Fruit fly (Drosophila melanogaster) whole organism, pupa: ENCODE data around the gene CG34163.

Source experiments
- CG10348 ChIP-seq: fragments of 200-800 bp; sonication (Bioruptor generic); IDR thresholded peaks from 2 replicates; pipeline ENCODE4 v1.3.6; 2022; ENCODE audit warnings: missing biosample characterization, missing genetic modification characterization
- CG12605 ChIP-seq: fragments of 200-800 bp; sonication (Bioruptor generic); IDR thresholded peaks from 2 replicates; pipeline ENCODE4 v1.3.6; 2022; ENCODE audit warnings: missing biosample characterization, missing genetic modification characterization
- CG13204 ChIP-seq: fragments of 200-800 bp; sonication (Bioruptor generic); optimal IDR thresholded peaks from 2 replicates; lab custom pipeline; 2018; ENCODE audit warnings: missing biosample characterization, mild to moderate bottlenecking, missing genetic modification characterization, moderate library complexity
- CG14655 ChIP-seq: fragments of 200-800 bp; sonication (Bioruptor generic); optimal IDR thresholded peaks from 3 replicates; lab custom pipeline; 2017; ENCODE audit warnings: mild to moderate bottlenecking, missing biosample characterization, missing genetic modification reagents, missing genetic modification characterization
- CG15710 ChIP-seq: fragments of 200-800 bp; sonication (Bioruptor generic); optimal IDR thresholded peaks from 2 replicates; lab custom pipeline; 2018; ENCODE audit warnings: missing biosample characterization, mild to moderate bottlenecking, missing genetic modification characterization, moderate library complexity
- CG17806 ChIP-seq: fragments of 200-800 bp; sonication (Bioruptor generic); optimal IDR thresholded peaks from 2 replicates; lab custom pipeline; 2018; ENCODE audit warnings: missing biosample characterization, mild to moderate bottlenecking, missing genetic modification characterization, moderate library complexity
- CG32121 ChIP-seq: fragments of 200-800 bp; sonication (Bioruptor generic); IDR thresholded peaks from 2 replicates; pipeline ENCODE4 v1.3.6; 2022; ENCODE audit warnings: missing biosample characterization, missing genetic modification characterization
- CG34367 ChIP-seq: fragments of 200-800 bp; sonication (Bioruptor generic); optimal IDR thresholded peaks from 2 replicates; lab custom pipeline; 2018; ENCODE audit warnings: missing biosample characterization, mild to moderate bottlenecking, missing genetic modification characterization
- CG4496 ChIP-seq: fragments of 200-800 bp; sonication (Bioruptor generic); IDR thresholded peaks from 3 replicates; pipeline ENCODE4 v1.3.6; 2022; ENCODE audit warnings: missing biosample characterization, missing genetic modification characterization
- CG8159 ChIP-seq: fragments of 200-800 bp; sonication (Bioruptor generic); optimal IDR thresholded peaks from 3 replicates; lab custom pipeline; 2018; ENCODE audit warnings: missing biosample characterization, mild to moderate bottlenecking, missing genetic modification characterization, moderate library complexity
- CG8301 ChIP-seq: fragments of 200-800 bp; sonication (Bioruptor generic); optimal IDR thresholded peaks from 2 replicates; lab custom pipeline; 2018; ENCODE audit warnings: missing biosample characterization, mild to moderate bottlenecking, missing genetic modification characterization
- CG9948 ChIP-seq: fragments of 200-800 bp; sonication (Bioruptor generic); optimal IDR thresholded peaks from 2 replicates; lab custom pipeline; 2018; ENCODE audit warnings: missing biosample characterization, mild to moderate bottlenecking, missing genetic modification characterization, moderate library complexity
- D1 ChIP-seq: fragments of 200-800 bp; sonication (Bioruptor generic); optimal IDR thresholded peaks from 2 replicates; lab custom pipeline; 2018; ENCODE audit warnings: missing biosample characterization, mild to moderate bottlenecking, missing genetic modification characterization, moderate library complexity
- EcR ChIP-seq: fragments of 200-800 bp; sonication (Bioruptor generic); optimal IDR thresholded peaks from 3 replicates; lab custom pipeline; 2019; ENCODE audit warnings: missing biosample characterization, missing genetic modification characterization, mild to moderate bottlenecking, moderate library complexity, missing genetic modification reagents
- Ets98B ChIP-seq: fragments of 200-800 bp; sonication (Bioruptor generic); IDR thresholded peaks from 2 replicates; pipeline ENCODE4 v1.3.6; 2022; ENCODE audit warnings: missing biosample characterization, missing genetic modification characterization
- Pif1A ChIP-seq: fragments of 200-800 bp; sonication (Bioruptor generic); optimal IDR thresholded peaks from 3 replicates; lab custom pipeline; 2016; ENCODE audit warnings: missing biosample characterization, missing genetic modification characterization
- Pif1B ChIP-seq: fragments of 200-800 bp; sonication (Bioruptor generic); optimal IDR thresholded peaks from 3 replicates; lab custom pipeline; 2016; ENCODE audit warnings: missing biosample characterization, missing genetic modification characterization
- Snoo ChIP-seq: fragments of 200-800 bp; sonication (Bioruptor generic); optimal IDR thresholded peaks from 3 replicates; lab custom pipeline; 2017; ENCODE audit warnings: missing biosample characterization, mild to moderate bottlenecking, missing genetic modification characterization, inconsistent platforms
- fd96Ca ChIP-seq: fragments of 200-800 bp; sonication (Bioruptor generic); IDR thresholded peaks from 3 replicates; pipeline ENCODE4 v1.3.6; 2022; ENCODE audit warnings: missing biosample characterization, missing genetic modification characterization
- gl ChIP-seq: fragments of 200-800 bp; sonication (Bioruptor generic); optimal IDR thresholded peaks from 2 replicates; lab custom pipeline; 2018; ENCODE audit warnings: missing biosample characterization, mild to moderate bottlenecking, missing genetic modification characterization
- rn ChIP-seq: fragments of 200-800 bp; sonication (Bioruptor generic); IDR thresholded peaks from 2 replicates; pipeline ENCODE4 v1.3.6; 2022; ENCODE audit warnings: missing biosample characterization, missing genetic modification characterization

CG34163 gene

DNA sequence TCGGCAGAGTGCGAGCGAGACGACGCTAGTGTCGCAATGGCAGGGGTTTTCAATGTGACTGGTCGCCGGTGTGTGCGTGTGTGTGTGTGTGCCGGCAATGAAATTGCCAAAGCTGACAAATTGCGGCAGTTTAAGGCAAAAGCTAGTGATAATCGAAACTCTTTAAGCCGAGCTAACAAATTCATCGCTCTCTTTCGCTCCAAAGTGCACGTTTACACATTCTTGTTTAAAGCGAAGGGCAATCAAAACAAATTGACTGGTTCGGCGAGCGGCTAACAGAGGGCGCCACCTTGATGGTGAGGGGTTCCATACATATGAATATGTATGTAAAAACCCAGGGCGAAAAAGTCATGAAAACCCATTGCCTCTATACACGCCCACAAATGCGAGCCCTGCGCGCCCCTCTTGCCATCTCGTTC lies 15.7 kb downstream of the CG34163 start:
- TF ChIP-seq fd96Ca (GFP tag; lab: Robert Waterston, UW) (no peak), CG15710 (tag; lab: Kevin White, UChicago) (no peak), CG34367 (tag; lab: Kevin White, UChicago) (no peak), gl (tag; lab: Kevin White, UChicago) (no peak), CG14655 (GFP tag; lab: Kevin White, UChicago) (no peak), Pif1A (no peak), CG8159 (tag; lab: Kevin White, UChicago) (no peak), CG17806 (tag; lab: Kevin White, UChicago) (no peak), D1 (no peak), CG32121 (no peak), CG9948 (no peak), CG10348 (GFP tag; lab: Robert Waterston, UW) (no peak), Pif1B (GFP tag; lab: Kevin White, UChicago) (no peak), CG4496 (GFP tag; lab: Robert Waterston, UW) (no peak), Ets98B (GFP tag; lab: Robert Waterston, UW) (no peak), rn (GFP tag; lab: Robert Waterston, UW) (no peak), CG13204 (GFP tag; lab: Kevin White, UChicago) (no peak), CG8301 (tag; lab: Kevin White, UChicago) (no peak), EcR (GFP tag; lab: Kevin White, UChicago) (no peak)

DNA sequence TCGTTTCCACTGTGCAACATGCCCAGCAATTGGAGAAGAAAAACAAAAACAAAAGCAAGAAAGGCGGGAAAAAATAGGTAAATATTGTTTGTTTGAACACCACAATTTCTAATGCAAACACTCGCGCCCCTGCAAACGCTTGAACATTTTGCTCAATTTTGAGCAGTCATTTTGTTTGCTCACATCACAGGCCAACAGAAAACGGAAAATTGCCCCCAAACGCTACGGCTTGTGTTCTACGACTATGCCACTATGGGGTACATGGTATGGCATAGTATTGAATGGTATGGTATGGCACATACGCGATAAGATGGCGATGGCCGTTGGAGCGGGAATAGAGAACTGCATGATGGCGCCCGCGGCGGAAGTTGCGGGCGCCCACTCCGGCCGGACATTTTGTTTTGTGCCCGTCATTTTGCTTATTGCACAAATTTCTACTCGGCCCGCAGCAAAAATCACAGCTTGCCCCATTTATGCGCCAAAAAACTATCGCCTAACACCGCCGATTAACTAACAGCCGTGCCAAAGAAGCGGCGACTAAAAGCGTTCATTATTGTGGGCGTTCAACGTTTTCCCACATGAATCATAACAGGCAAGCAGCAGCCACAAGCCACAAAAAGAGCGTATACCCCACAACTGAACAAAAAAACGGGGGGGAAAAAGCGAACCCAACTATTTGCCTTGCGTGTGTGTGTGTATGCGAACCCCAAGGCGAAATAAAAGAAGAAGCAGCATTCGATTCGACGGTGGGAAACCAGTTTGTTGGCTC lies 16.3 kb downstream of the CG34163 start:
- no peak for TF ChIP-seq CG4496 (GFP tag; lab: Robert Waterston, UW)
- no peak for TF ChIP-seq CG10348 (GFP tag; lab: Robert Waterston, UW)
- TF ChIP-seq gl (tag; lab: Kevin White, UChicago), result no peak
- TF ChIP-seq CG34367 (tag; lab: Kevin White, UChicago), result peak; percentile 31
- TF ChIP-seq Pif1B (GFP tag; lab: Kevin White, UChicago), result peak; percentile 10
- TF ChIP-seq CG9948, result peak; percentile 1
- peak; percentile 68 for TF ChIP-seq CG13204 (GFP tag; lab: Kevin White, UChicago)
- peak; percentile 78 for TF ChIP-seq EcR (GFP tag; lab: Kevin White, UChicago)
- TF ChIP-seq CG15710 (tag; lab: Kevin White, UChicago), result peak; percentile 18
- peak; percentile 0 for TF ChIP-seq Pif1A

dm6 chr2L:12005436-12006396 lies 17.6 kb downstream of the CG34163 start:
- TF ChIP-seq CG17806 (tag; lab: Kevin White, UChicago) (no peak), CG4496 (GFP tag; lab: Robert Waterston, UW) (no peak), CG8159 (tag; lab: Kevin White, UChicago) (no peak), D1 (no peak), CG12605 (no peak), CG14655 (GFP tag; lab: Kevin White, UChicago) (no peak), CG8301 (tag; lab: Kevin White, UChicago) (no peak), CG34367 (tag; lab: Kevin White, UChicago) (no peak), Pif1B (GFP tag; lab: Kevin White, UChicago) (no peak), fd96Ca (GFP tag; lab: Robert Waterston, UW) (no peak), rn (GFP tag; lab: Robert Waterston, UW) (no peak), CG32121 (no peak), CG13204 (GFP tag; lab: Kevin White, UChicago) (peak; percentile 80), EcR (GFP tag; lab: Kevin White, UChicago) (peak; percentile 92), Ets98B (GFP tag; lab: Robert Waterston, UW) (no peak), Snoo (peak; percentile 9), CG15710 (tag; lab: Kevin White, UChicago) (no peak), CG10348 (GFP tag; lab: Robert Waterston, UW) (no peak)
- TF ChIP-seq, all 21 proteins: peak for 3

DNA sequence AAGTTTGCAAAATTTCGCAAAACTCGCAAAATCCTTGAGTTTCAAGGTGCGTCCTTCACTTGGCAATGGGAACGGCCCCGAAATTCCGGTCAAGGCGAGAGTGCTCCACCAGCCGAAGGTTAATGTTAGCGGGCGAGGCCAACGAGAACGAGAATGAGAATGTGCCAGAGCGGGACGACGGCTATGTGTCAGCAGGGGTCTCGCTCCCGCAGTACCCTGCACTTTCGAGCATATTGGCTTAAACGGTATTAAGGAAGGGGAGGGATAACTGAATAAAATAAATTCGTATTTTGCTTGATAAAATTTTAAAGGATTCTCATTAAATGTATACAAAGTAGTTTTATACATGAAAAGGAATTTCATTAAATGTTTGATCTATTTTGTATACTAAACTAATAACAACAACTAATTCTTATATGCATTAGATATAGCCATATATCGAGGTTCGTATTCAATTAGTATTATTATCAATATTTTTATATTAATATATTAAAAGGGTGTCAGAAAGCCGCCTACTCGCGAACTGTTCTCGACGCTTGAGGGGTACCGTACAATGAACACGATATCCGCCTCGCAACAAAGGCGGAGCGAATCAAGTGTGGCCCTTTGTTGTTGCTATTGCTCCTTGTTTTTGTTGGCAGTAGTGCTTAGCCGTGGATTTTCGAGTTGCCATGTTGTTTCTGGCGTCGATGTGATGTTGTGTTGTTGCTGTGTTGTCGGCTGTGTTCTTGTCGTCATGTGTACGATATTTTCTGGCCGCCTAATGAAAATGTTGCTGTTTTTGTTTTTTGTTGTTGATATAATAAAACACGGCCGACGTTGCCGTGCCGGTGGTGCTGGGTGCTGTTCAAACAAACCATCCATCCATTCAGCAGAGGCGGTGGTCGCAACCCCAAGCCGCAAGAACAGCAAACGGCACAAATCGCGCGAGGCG lies 18.6 kb downstream of the CG34163 start:
- TF ChIP-seq CG9948 (peak; percentile 94), D1 (peak; percentile 87), Snoo (peak; percentile 87), CG8159 (tag; lab: Kevin White, UChicago) (peak; percentile 97), CG8301 (tag; lab: Kevin White, UChicago) (peak; percentile 90), CG32121 (no peak), CG17806 (tag; lab: Kevin White, UChicago) (peak; percentile 90), CG15710 (tag; lab: Kevin White, UChicago) (peak; percentile 94), gl (tag; lab: Kevin White, UChicago) (peak; percentile 27), fd96Ca (GFP tag; lab: Robert Waterston, UW) (no peak), Pif1A (peak; percentile 75), CG4496 (GFP tag; lab: Robert Waterston, UW) (no peak), CG13204 (GFP tag; lab: Kevin White, UChicago) (peak; percentile 48), CG14655 (GFP tag; lab: Kevin White, UChicago) (peak; percentile 95), Pif1B (GFP tag; lab: Kevin White, UChicago) (peak; percentile 87), CG34367 (tag; lab: Kevin White, UChicago) (peak; percentile 85)
